Worm (Caenorhabditis elegans): ENCODE data around the gene uig-1.

DNA sequence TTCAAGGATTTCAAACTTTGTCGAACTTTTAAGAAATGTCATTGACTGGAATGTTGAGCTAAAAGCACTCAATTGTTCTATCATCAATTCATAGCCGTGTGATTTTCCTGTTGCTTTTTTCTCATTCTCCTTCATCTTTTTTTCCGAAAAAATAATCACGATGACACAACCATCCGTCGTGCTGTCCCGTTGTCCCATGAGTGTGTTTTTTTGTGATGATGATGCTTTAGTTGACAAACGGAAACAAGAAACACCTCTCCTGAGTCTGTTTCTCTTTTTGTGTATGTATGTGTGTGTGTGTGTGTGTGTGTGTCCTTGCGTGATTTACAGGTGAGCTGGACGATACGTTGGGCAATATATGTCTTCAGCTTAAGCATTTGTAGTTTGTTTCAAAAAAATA, 4.7 kb upstream of the uig-1 start:
- TF ChIP-seq B0310.2 (tag; optimal IDR thresholded peaks at IDR 0.05), result no peak
- TF ChIP-seq ama-1 (optimal IDR thresholded peaks at IDR 0.05), result no peak
- no peak for TF ChIP-seq aly-1 (tag; optimal IDR thresholded peaks at IDR 0.05)
- no peak for TF ChIP-seq flt-1 (GFP tag; IDR thresholded peaks at IDR 0.05)
- TF ChIP-seq hmg-4 (GFP tag; optimal IDR thresholded peaks at IDR 0.05), result no peak
- no peak for TF ChIP-seq ets-7 (tag; optimal IDR thresholded peaks at IDR 0.05)
- TF ChIP-seq scrt-1 (GFP tag; IDR thresholded peaks at IDR 0.05), result no peak
- no peak for TF ChIP-seq ceh-36 (tag; optimal IDR thresholded peaks at IDR 0.05)
- TF ChIP-seq hnd-1 (tag; optimal IDR thresholded peaks at IDR 0.05), result no peak
- TF ChIP-seq sea-1 (GFP tag; conservative IDR thresholded peaks at IDR 0.05), result no peak
- no peak for TF ChIP-seq tra-4 (tag; optimal IDR thresholded peaks at IDR 0.05)
- no peak for TF ChIP-seq tbx-37 (GFP tag; conservative IDR thresholded peaks at IDR 0.05)

Data from whole organism, early embryonic.